Worm (Caenorhabditis elegans): ENCODE results near the gene C45B11.6.

C45B11.6 gene

DNA sequence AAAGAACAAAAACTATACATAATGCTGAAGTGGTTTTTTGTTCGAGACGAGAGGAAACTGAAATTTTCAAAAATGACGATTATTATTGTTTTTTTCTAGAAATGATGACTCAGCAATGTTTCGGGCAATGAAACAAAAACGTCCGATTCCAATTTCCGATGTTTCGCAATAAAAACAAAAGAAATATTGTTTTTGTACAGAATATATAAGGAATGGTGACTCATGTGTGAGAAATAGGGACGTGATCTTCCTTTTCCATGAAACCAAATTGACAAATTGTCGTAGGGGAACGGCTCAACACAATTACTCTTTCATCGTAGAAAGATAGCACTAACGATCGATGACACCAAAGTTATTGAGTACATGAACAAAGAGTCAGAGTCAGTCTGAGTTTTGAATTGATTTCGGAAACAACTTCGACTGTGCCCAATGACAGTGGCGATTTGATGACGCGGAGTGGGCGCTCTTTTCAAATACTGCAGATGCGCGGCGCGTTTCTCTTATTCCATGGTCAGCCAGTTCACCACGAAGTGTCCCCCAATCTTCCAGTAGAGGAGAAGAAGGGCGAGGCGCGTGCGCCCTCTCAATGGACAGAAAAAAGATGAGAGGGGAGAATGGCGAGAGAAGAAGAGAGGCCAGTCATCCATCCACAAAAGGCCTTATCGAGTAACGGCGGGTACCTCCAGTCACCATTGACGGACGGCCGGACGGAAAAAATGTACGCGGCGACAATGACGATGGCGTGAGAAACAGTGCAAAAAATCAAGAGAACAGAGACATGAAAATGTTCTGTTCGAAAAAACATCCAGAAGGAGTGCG, 31.6 kb downstream of the C45B11.6 start:
- TF ChIP-seq rec-8 (tag; optimal IDR thresholded peaks at IDR 0.05): no peak
- peak; percentile 42; the same call in 1 of the 2 replicates for TF ChIP-seq Y56A3A.18 (GFP tag; IDR thresholded peaks at IDR 0.05)
- TF ChIP-seq cebp-1 (GFP tag; IDR thresholded peaks at IDR 0.05): no peak; the same call in 1 of the 2 replicates
- TF ChIP-seq cebp-1 (tag; optimal IDR thresholded peaks at IDR 0.05): peak; percentile 61
- TF ChIP-seq efl-1 (GFP tag; optimal IDR thresholded peaks at IDR 0.05): no peak
- no peak for TF ChIP-seq ceh-79 (tag; optimal IDR thresholded peaks at IDR 0.05)
- peak; percentile 15; the same call in 1 of the 2 replicates for TF ChIP-seq lin-26 (GFP tag; IDR thresholded peaks at IDR 0.05)
- TF ChIP-seq nfyb-1 (GFP tag; IDR thresholded peaks at IDR 0.05): peak; percentile 37; the same call in 1 of the 2 replicates
- no peak for TF ChIP-seq nhr-80 (tag; optimal IDR thresholded peaks at IDR 0.05)
- no peak for TF ChIP-seq F37B4.10 (GFP tag; IDR thresholded peaks at IDR 0.05)
- TF ChIP-seq nfya-1 (tag; optimal IDR thresholded peaks at IDR 0.05; ENCODE audit: borderline replicate concordance, insufficient read depth): no peak
- no peak for TF ChIP-seq pha-4 (tag; optimal IDR thresholded peaks at IDR 0.05)
- no peak for TF ChIP-seq snpc-3.4 (tag; optimal IDR thresholded peaks at IDR 0.05)
- no peak for TF ChIP-seq C06A6.2 (GFP tag; conservative IDR thresholded peaks at IDR 0.05)
- TF ChIP-seq snpc-1.1 (tag; optimal IDR thresholded peaks at IDR 0.05; ENCODE audit: insufficient read depth): no peak
- TF ChIP-seq him-1 (tag; optimal IDR thresholded peaks at IDR 0.05): no peak
- no peak for TF ChIP-seq lag-1 (GFP tag; IDR thresholded peaks at IDR 0.05)
- 0 out of 2 replicates have a peak, but pooled peaks have one; percentile 6 for TF ChIP-seq ceh-40 (GFP tag; IDR thresholded peaks at IDR 0.05)
- peak; percentile 28 for TF ChIP-seq pbrm-1 (GFP tag; IDR thresholded peaks at IDR 0.05)
- TF ChIP-seq nfya-2 (GFP tag; IDR thresholded peaks at IDR 0.05): no peak
- no peak for TF ChIP-seq D2030.7 (GFP tag; IDR thresholded peaks at IDR 0.05)
- TF ChIP-seq F52B5.7 (tag; optimal IDR thresholded peaks at IDR 0.05): no peak
- TF ChIP-seq atf-7 (tag; optimal IDR thresholded peaks at IDR 0.05): no peak
- TF ChIP-seq cebp-2 (GFP tag; IDR thresholded peaks at IDR 0.05): no peak
- TF ChIP-seq B0035.1 (tag; optimal IDR thresholded peaks at IDR 0.05): no peak
- TF ChIP-seq bed-1 (GFP tag; IDR thresholded peaks at IDR 0.05): no peak
- no peak for TF ChIP-seq dpl-1 (GFP tag; optimal IDR thresholded peaks at IDR 0.05)
- TF ChIP-seq dpff-1 (tag; optimal IDR thresholded peaks at IDR 0.05): no peak
- no peak for TF ChIP-seq lsy-27 (tag; optimal IDR thresholded peaks at IDR 0.05; ENCODE audit: borderline replicate concordance, insufficient read depth)
- TF ChIP-seq ccch-3 (GFP tag; optimal IDR thresholded peaks at IDR 0.05): no peak
- TF ChIP-seq T07F8.4 (tag; optimal IDR thresholded peaks at IDR 0.05): no peak
- peak; percentile 23 for TF ChIP-seq somi-1 (GFP tag; optimal IDR thresholded peaks at IDR 0.05)
- peak; percentile 31 for TF ChIP-seq K12H6.12 (tag; optimal IDR thresholded peaks at IDR 0.05)
- TF ChIP-seq madf-10 (tag; optimal IDR thresholded peaks at IDR 0.05): no peak
- TF ChIP-seq mes-4 (tag; optimal IDR thresholded peaks at IDR 0.05): no peak
- TF ChIP-seq sptf-2 (GFP tag; optimal IDR thresholded peaks at IDR 0.05): no peak
- no peak for TF ChIP-seq ama-1 (optimal IDR thresholded peaks at IDR 0.05)
- no peak for TF ChIP-seq ama-1 (GFP tag; optimal IDR thresholded peaks at IDR 0.05)
- no peak for TF ChIP-seq F55B11.4 (tag; optimal IDR thresholded peaks at IDR 0.05; ENCODE audit: borderline replicate concordance, insufficient read depth)
- TF ChIP-seq nhr-27 (tag; optimal IDR thresholded peaks at IDR 0.05): peak; percentile 9
- TF ChIP-seq xnd-1 (tag; optimal IDR thresholded peaks at IDR 0.05): no peak
- TF ChIP-seq F23B12.7 (tag; optimal IDR thresholded peaks at IDR 0.05; ENCODE audit: insufficient read depth): no peak
- TF ChIP-seq ceh-27 (GFP tag; optimal IDR thresholded peaks at IDR 0.05): peak; percentile 73
- no peak for TF ChIP-seq zim-3 (tag; optimal IDR thresholded peaks at IDR 0.05)
- peak; percentile 43; the same call in 1 of the 2 replicates for TF ChIP-seq mcd-1 (GFP tag; IDR thresholded peaks at IDR 0.05)
- TF ChIP-seq ztf-28 (GFP tag; IDR thresholded peaks at IDR 0.05): 0 out of 2 replicates have a peak, but pooled peaks have one; percentile 61
- no peak for TF ChIP-seq F10E7.11 (tag; optimal IDR thresholded peaks at IDR 0.05)
